Worm (Caenorhabditis elegans) whole organism, young adult: ENCODE measurements around the gene moc-2.

Experiments
- B0035.1 ChIP-seq: sonication (generic microtip); optimal IDR thresholded peaks from 2 replicates; lab custom pipeline; 2016; ENCODE audit warnings: missing genetic modification characterization, mild to moderate bottlenecking, missing compliant biosample characterization, missing genotype, missing genetic modification reagents
- F10E7.11 ChIP-seq: sonication (generic microtip); optimal IDR thresholded peaks from 2 replicates; lab custom pipeline; 2017; ENCODE audit warnings: mild to moderate bottlenecking, missing genetic modification characterization, moderate library complexity, missing compliant biosample characterization
- F22D6.2 ChIP-seq: sonication (generic microtip); optimal IDR thresholded peaks from 2 replicates; lab custom pipeline; 2016; ENCODE audit warnings: mild to moderate bottlenecking, missing genetic modification characterization, missing compliant biosample characterization
- F37B4.10 ChIP-seq: fragments of 200-800 bp; sonication (Bioruptor generic); IDR thresholded peaks from 2 replicates; pipeline ENCODE4 v1.3.6; 2022; ENCODE audit warnings: missing genetic modification characterization, missing compliant biosample characterization
- F39B2.1 ChIP-seq: fragments of 200-800 bp; sonication (Bioruptor generic); IDR thresholded peaks from 2 replicates; pipeline ENCODE4 v1.3.6; 2022; ENCODE audit warnings: missing genetic modification reagents, missing genetic modification characterization, missing compliant biosample characterization
- F55B11.4 ChIP-seq: sonication (generic microtip); optimal IDR thresholded peaks from 2 replicates; lab custom pipeline; 2016; ENCODE audit warnings: missing compliant biosample characterization, missing genetic modification characterization, borderline replicate concordance; ENCODE audit not compliant: insufficient read depth
- Y53F4B.3 ChIP-seq: fragments of 200-800 bp; sonication (Bioruptor generic); IDR thresholded peaks from 2 replicates; pipeline ENCODE4 v1.3.6; 2022; ENCODE audit warnings: missing genetic modification reagents, missing genetic modification characterization, missing compliant biosample characterization
- Y53G8AR.9 ChIP-seq: fragments of 200-800 bp; sonication (Bioruptor generic); conservative IDR thresholded peaks from 2 replicates; pipeline ENCODE4 v1.3.6; 2022; ENCODE audit warnings: missing genetic modification reagents, missing genetic modification characterization, missing compliant biosample characterization
- ZK185.1 ChIP-seq: sonication (generic microtip); optimal IDR thresholded peaks from 2 replicates; lab custom pipeline; 2016; ENCODE audit warnings: mild to moderate bottlenecking, missing genetic modification characterization, missing compliant biosample characterization; ENCODE audit not compliant: poor library complexity, severe bottlenecking
- attf-3 ChIP-seq: fragments of 200-800 bp; sonication (Bioruptor generic); conservative IDR thresholded peaks from 2 replicates; pipeline ENCODE4 v1.3.6; 2022; ENCODE audit warnings: missing genetic modification reagents, missing genetic modification characterization, missing compliant biosample characterization
- bed-1 ChIP-seq: fragments of 200-800 bp; sonication (Bioruptor generic); IDR thresholded peaks from 2 replicates; pipeline ENCODE4 v1.3.6; 2022; ENCODE audit warnings: missing genetic modification reagents, missing genetic modification characterization, missing compliant biosample characterization
- bed-2 ChIP-seq: fragments of 200-800 bp; sonication (Bioruptor generic); IDR thresholded peaks from 2 replicates; pipeline ENCODE4 v1.3.6; 2022; ENCODE audit warnings: missing genetic modification reagents, missing genetic modification characterization, missing compliant biosample characterization
- ceh-100 ChIP-seq: fragments of 200-800 bp; sonication (Bioruptor generic); IDR thresholded peaks from 2 replicates; pipeline ENCODE4 v1.3.6; 2022; ENCODE audit warnings: missing genetic modification reagents, missing genetic modification characterization, missing compliant biosample characterization
- ceh-79 ChIP-seq: sonication (generic microtip); optimal IDR thresholded peaks from 2 replicates; lab custom pipeline; 2017; ENCODE audit warnings: mild to moderate bottlenecking, missing genetic modification characterization, missing compliant biosample characterization
- die-1 ChIP-seq: sonication (generic microtip); optimal IDR thresholded peaks from 2 replicates; lab custom pipeline; 2016; ENCODE audit warnings: missing genotype, mild to moderate bottlenecking, missing genetic modification characterization, missing compliant biosample characterization
- dox-1 ChIP-seq: fragments of 200-800 bp; sonication (Bioruptor generic); IDR thresholded peaks from 2 replicates; pipeline ENCODE4 v1.3.6; 2022; ENCODE audit warnings: missing genetic modification reagents, missing genetic modification characterization, missing compliant biosample characterization
- dpff-1 ChIP-seq: sonication (generic microtip); optimal IDR thresholded peaks from 2 replicates; lab custom pipeline; 2017; ENCODE audit warnings: mild to moderate bottlenecking, missing genetic modification characterization, missing compliant biosample characterization
- fkh-3 ChIP-seq: sonication (generic microtip); optimal IDR thresholded peaks from 2 replicates; lab custom pipeline; 2016; ENCODE audit warnings: mild to moderate bottlenecking, missing genetic modification characterization, missing compliant biosample characterization
- him-1 ChIP-seq: sonication (generic microtip); optimal IDR thresholded peaks from 2 replicates; lab custom pipeline; 2016; ENCODE audit warnings: missing genotype, missing genetic modification reagents, missing genetic modification characterization, missing compliant biosample characterization
- hlh-12 ChIP-seq: sonication (generic microtip); optimal IDR thresholded peaks from 2 replicates; lab custom pipeline; 2016; ENCODE audit warnings: missing genetic modification characterization, missing compliant biosample characterization
- hrde-1 ChIP-seq: sonication (generic microtip); optimal IDR thresholded peaks from 2 replicates; lab custom pipeline; 2016; ENCODE audit warnings: missing genetic modification characterization, mild to moderate bottlenecking, missing compliant biosample characterization, moderate library complexity, missing genotype, missing genetic modification reagents, borderline replicate concordance
- lag-1 ChIP-seq: fragments of 200-800 bp; sonication (Bioruptor generic); IDR thresholded peaks from 2 replicates; pipeline ENCODE4 v1.3.6; 2022; ENCODE audit warnings: missing genetic modification reagents, missing genetic modification characterization, missing compliant biosample characterization
- let-526 ChIP-seq: fragments of 200-800 bp; sonication (Bioruptor generic); IDR thresholded peaks from 2 replicates; pipeline ENCODE4 v1.3.6; 2022; ENCODE audit warnings: missing genetic modification reagents, missing genetic modification characterization, missing compliant biosample characterization
- lin-26 ChIP-seq: fragments of 200-800 bp; sonication (Bioruptor generic); IDR thresholded peaks from 2 replicates; pipeline ENCODE4 v1.3.6; 2022; ENCODE audit warnings: missing genetic modification reagents, missing genetic modification characterization, missing compliant biosample characterization
- madf-6 ChIP-seq: fragments of 200-800 bp; sonication (Bioruptor generic); IDR thresholded peaks from 2 replicates; pipeline ENCODE4 v1.3.6; 2022; ENCODE audit warnings: missing genetic modification reagents, missing genetic modification characterization, missing compliant biosample characterization
- mel-28 ChIP-seq: sonication (generic microtip); optimal IDR thresholded peaks from 2 replicates; lab custom pipeline; 2016; ENCODE audit warnings: borderline replicate concordance, mild to moderate bottlenecking, missing genetic modification characterization, missing compliant biosample characterization
- mes-4 ChIP-seq: sonication (generic microtip); optimal IDR thresholded peaks from 2 replicates; lab custom pipeline; 2016; ENCODE audit warnings: missing genotype, missing genetic modification characterization, missing compliant biosample characterization
- nfyb-1 ChIP-seq: fragments of 200-800 bp; sonication (Bioruptor generic); IDR thresholded peaks from 2 replicates; pipeline ENCODE4 v1.3.6; 2022; ENCODE audit warnings: missing genetic modification reagents, missing genetic modification characterization, missing compliant biosample characterization
- nhr-120 ChIP-seq: fragments of 200-800 bp; sonication (Bioruptor generic); IDR thresholded peaks from 2 replicates; pipeline ENCODE4 v1.3.6; 2022; ENCODE audit warnings: missing genetic modification characterization, missing compliant biosample characterization
- nhr-179 ChIP-seq: sonication (generic microtip); optimal IDR thresholded peaks from 2 replicates; lab custom pipeline; 2016; ENCODE audit warnings: mild to moderate bottlenecking, missing genetic modification characterization, missing compliant biosample characterization
- nhr-27 ChIP-seq: fragments of 200-800 bp; sonication (Bioruptor generic); optimal IDR thresholded peaks from 2 replicates; lab custom pipeline; 2018; ENCODE audit warnings: mild to moderate bottlenecking, missing genetic modification characterization, moderate library complexity, missing compliant biosample characterization
- pbrm-1 ChIP-seq: fragments of 200-800 bp; sonication (Bioruptor generic); IDR thresholded peaks from 2 replicates; pipeline ENCODE4 v1.3.6; 2022; ENCODE audit warnings: missing genetic modification reagents, missing genetic modification characterization, missing compliant biosample characterization
- rcor-1 ChIP-seq: fragments of 200-800 bp; sonication (Bioruptor generic); IDR thresholded peaks from 2 replicates; pipeline ENCODE4 v1.3.6; 2022; ENCODE audit warnings: missing genetic modification reagents, missing genetic modification characterization, missing compliant biosample characterization
- rec-8 ChIP-seq, 2 experiments: sonication (generic microtip); optimal IDR thresholded peaks; 2 replicates each; lab custom pipeline; 2016; ENCODE audit warnings: mild to moderate bottlenecking in 2 of 2, missing genetic modification characterization in 2 of 2, missing genetic modification reagents in 2 of 2, missing genotype in 2 of 2, missing biosample characterization in 1 of 2, missing compliant biosample characterization in 1 of 2, moderate library complexity in 1 of 2
- rpc-1 ChIP-seq, 2 experiments: fragments of 150-350 bp in 1 of 2; sonication (generic microtip) in 1 of 2; optimal IDR thresholded peaks; 2 replicates each; lab custom pipeline; 2014 to 2018; ENCODE audit warnings: missing biosample characterization in 1 of 2, missing genetic modification characterization in 1 of 2, missing genetic modification reagents in 1 of 2, missing genotype in 1 of 2
- sea-2 ChIP-seq: fragments of 200-800 bp; sonication (Bioruptor generic); IDR thresholded peaks from 2 replicates; pipeline ENCODE4 v1.3.6; 2022; ENCODE audit warnings: missing genetic modification characterization, missing compliant biosample characterization
- snpc-1.3 ChIP-seq: sonication (generic microtip); optimal IDR thresholded peaks from 2 replicates; lab custom pipeline; 2017; ENCODE audit warnings: missing genetic modification characterization, mild to moderate bottlenecking, missing compliant biosample characterization, antibody characterized with exemption, moderate library complexity, missing genotype, missing genetic modification reagents; ENCODE audit not compliant: insufficient read depth
- snpc-3.4 ChIP-seq: sonication (generic microtip); optimal IDR thresholded peaks from 2 replicates; lab custom pipeline; 2017; ENCODE audit warnings: missing genetic modification characterization, mild to moderate bottlenecking, missing compliant biosample characterization, antibody characterized with exemption, moderate library complexity, missing genotype, missing genetic modification reagents
- somi-1 ChIP-seq: fragments of 200-800 bp; sonication (Bioruptor generic); optimal IDR thresholded peaks from 2 replicates; lab custom pipeline; 2018; ENCODE audit warnings: mild to moderate bottlenecking, missing genetic modification characterization, missing compliant biosample characterization
- tbx-9 ChIP-seq: sonication (generic microtip); optimal IDR thresholded peaks from 2 replicates; lab custom pipeline; 2016; ENCODE audit warnings: borderline replicate concordance, missing genetic modification characterization, inconsistent platforms, missing compliant biosample characterization
- unc-130 ChIP-seq: sonication (generic microtip); optimal IDR thresholded peaks from 2 replicates; lab custom pipeline; 2016; ENCODE audit warnings: missing genetic modification reagents, missing genetic modification characterization, missing compliant biosample characterization
- unc-62 ChIP-seq: fragments of 150-350 bp; optimal IDR thresholded peaks from 2 replicates; lab custom pipeline; 2014; ENCODE audit warnings: missing biosample characterization, missing genetic modification reagents, missing genetic modification characterization
- xnd-1 ChIP-seq: sonication (generic microtip); optimal IDR thresholded peaks from 2 replicates; lab custom pipeline; 2016; ENCODE audit warnings: missing genotype, missing genetic modification reagents, missing genetic modification characterization, missing compliant biosample characterization
- zim-3 ChIP-seq: sonication (generic microtip); optimal IDR thresholded peaks from 2 replicates; lab custom pipeline; 2017; ENCODE audit warnings: mild to moderate bottlenecking, missing genetic modification characterization, moderate library complexity, missing compliant biosample characterization
- ztf-22 ChIP-seq: fragments of 200-800 bp; sonication (Bioruptor generic); optimal IDR thresholded peaks from 2 replicates; lab custom pipeline; 2018; ENCODE audit warnings: mild to moderate bottlenecking, missing genetic modification characterization, moderate library complexity, missing compliant biosample characterization
- ztf-26 ChIP-seq: sonication (generic microtip); optimal IDR thresholded peaks from 2 replicates; lab custom pipeline; 2017; ENCODE audit warnings: missing genetic modification characterization, missing compliant biosample characterization
- ztf-28 ChIP-seq: fragments of 200-800 bp; sonication (Bioruptor generic); IDR thresholded peaks from 2 replicates; pipeline ENCODE4 v1.3.6; 2022; ENCODE audit warnings: missing genetic modification reagents, missing genetic modification characterization, missing compliant biosample characterization
- ztf-3 ChIP-seq: fragments of 200-800 bp; sonication (Bioruptor generic); optimal IDR thresholded peaks from 2 replicates; lab custom pipeline; 2018; ENCODE audit warnings: mild to moderate bottlenecking, missing genetic modification characterization, missing compliant biosample characterization

The moc-2 gene

ce11 chrV:6514887-6515324, 10.9 kb upstream of the moc-2 start, which contains the start of gene dpy-11 (continued):
- peak; percentile 61 for TF ChIP-seq madf-6 (GFP tag; lab: Robert Waterston, UW)
- TF ChIP-seq rcor-1 (GFP tag; lab: Robert Waterston, UW), result no peak
- TF ChIP-seq rec-8 (tag; optimal IDR thresholded peaks at IDR 0.05; lab: Kevin White, UChicago), result no peak
- peak; percentile 22 for TF ChIP-seq ZK185.1 (tag; lab: Kevin White, UChicago)
- TF ChIP-seq F39B2.1 (GFP tag; lab: Robert Waterston, UW), result 0 out of 2 replicates have a peak, but pooled peaks have one; percentile 53
- TF ChIP-seq ceh-100 (GFP tag; lab: Robert Waterston, UW), result no peak
- no peak for TF ChIP-seq F55B11.4 (tag; lab: Kevin White, UChicago)
- TF ChIP-seq ceh-79 (tag; lab: Kevin White, UChicago), result no peak
- no peak for TF ChIP-seq nhr-27 (tag; lab: Kevin White, UChicago)
- no peak for TF ChIP-seq ztf-3 (GFP tag; lab: Kevin White, UChicago)
- peak; percentile 47 for TF ChIP-seq unc-130
- no peak for TF ChIP-seq nhr-120
- no peak for TF ChIP-seq mes-4 (tag; lab: Kevin White, UChicago)
- no peak for TF ChIP-seq attf-3 (GFP tag; lab: Robert Waterston, UW)
- no peak for TF ChIP-seq hlh-12 (tag; lab: Kevin White, UChicago)
- no peak for TF ChIP-seq lag-1 (GFP tag; lab: Robert Waterston, UW)
- TF ChIP-seq somi-1, result peak; percentile 74
- TF ChIP-seq dox-1, result peak; percentile 58
- no peak for TF ChIP-seq snpc-3.4
- no peak for TF ChIP-seq F22D6.2
- no peak for TF ChIP-seq F10E7.11
- TF ChIP-seq xnd-1 (tag; lab: Kevin White, UChicago), result no peak
- TF ChIP-seq rpc-1 (optimal IDR thresholded peaks at IDR 0.05; lab: Kevin White, UChicago), result no peak
- TF ChIP-seq rpc-1 (tag; optimal IDR thresholded peaks at IDR 0.05; lab: Kevin White, UChicago), result no peak
- 0 out of 2 replicates have a peak, but pooled peaks have one; percentile 6 for TF ChIP-seq F37B4.10 (GFP tag; lab: Robert Waterston, UW)
- no peak for TF ChIP-seq bed-2
- peak; percentile 72 for TF ChIP-seq Y53G8AR.9 (GFP tag; lab: Robert Waterston, UW)
- peak; percentile 22; the same call in 1 of the 2 replicates for TF ChIP-seq nfyb-1 (GFP tag; lab: Robert Waterston, UW)
- TF ChIP-seq snpc-1.3, result no peak
- peak; percentile 58 for TF ChIP-seq ztf-26 (tag; lab: Kevin White, UChicago)
- peak; percentile 27; the same call in 1 of the 2 replicates for TF ChIP-seq lin-26 (GFP tag; lab: Robert Waterston, UW)
- TF ChIP-seq fkh-3, result no peak
- peak; percentile 20 for TF ChIP-seq hrde-1 (tag; lab: Kevin White, UChicago)
- TF ChIP-seq unc-62, result no peak
- TF ChIP-seq him-1 (tag; lab: Kevin White, UChicago), result no peak
- no peak for TF ChIP-seq ztf-28
- TF ChIP-seq mel-28 (tag; lab: Kevin White, UChicago), result no peak
- TF ChIP-seq Y53F4B.3, result no peak
- no peak for TF ChIP-seq let-526 (GFP tag; lab: Robert Waterston, UW)
- TF ChIP-seq zim-3, result no peak
- TF ChIP-seq pbrm-1 (GFP tag; lab: Robert Waterston, UW), result 0 out of 2 replicates have a peak, but pooled peaks have one; percentile 59
- no peak for TF ChIP-seq nhr-179
- no peak for TF ChIP-seq sea-2 (GFP tag; lab: Robert Waterston, UW)
- TF ChIP-seq bed-1, result 0 out of 2 replicates have a peak, but pooled peaks have one; percentile 80
- TF ChIP-seq B0035.1 (tag; lab: Kevin White, UChicago), result no peak
- TF ChIP-seq ztf-22 (GFP tag; lab: Kevin White, UChicago), result peak; percentile 19
- no peak for TF ChIP-seq tbx-9 (tag; lab: Kevin White, UChicago)
- TF ChIP-seq dpff-1 (tag; lab: Kevin White, UChicago), result peak; percentile 21
- peak; percentile 41 for TF ChIP-seq die-1
